Fruit fly (Drosophila melanogaster): ENCODE data around the gene path.

Gene path

DNA sequence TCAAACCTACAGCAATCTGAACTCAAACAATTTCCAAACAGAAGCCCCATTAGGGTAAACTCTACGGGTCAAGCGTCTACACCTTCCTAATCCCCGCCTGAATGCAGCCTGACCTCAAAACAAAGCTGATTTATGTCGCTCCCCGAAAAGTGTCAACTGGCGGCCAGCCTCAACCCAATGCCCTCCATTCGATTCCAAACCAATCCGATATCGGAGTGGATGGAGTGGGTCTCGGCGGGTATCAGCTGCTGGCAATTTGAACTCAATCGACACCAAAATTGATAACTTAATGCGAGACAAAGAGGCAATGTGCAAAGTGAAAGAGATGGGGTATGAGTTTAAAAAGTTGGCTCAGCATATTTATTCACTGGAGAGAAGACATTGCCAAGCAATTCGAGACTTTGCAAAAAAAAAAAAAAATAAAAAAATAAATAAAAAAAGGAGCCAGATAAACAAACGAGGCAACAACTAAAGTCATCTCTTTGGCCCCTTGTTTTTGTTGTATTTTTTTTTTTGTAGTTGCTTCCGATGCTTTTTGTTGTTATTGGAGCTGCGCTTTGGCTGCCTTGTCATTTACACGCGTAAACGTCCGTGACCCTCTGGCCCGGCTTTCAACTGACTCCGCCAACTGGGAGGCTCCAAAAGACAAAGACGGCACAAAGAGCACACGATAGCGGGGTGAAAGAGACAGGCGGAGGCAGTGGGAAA lies 45.9 kb upstream of the path start:
- TF ChIP-seq sage (GFP tag; optimal IDR thresholded peaks at IDR 0.05) (no peak), ey (GFP tag; optimal IDR thresholded peaks at IDR 0.05) (no peak), pan (optimal IDR thresholded peaks at IDR 0.05) (no peak), CG32264 (GFP tag; optimal IDR thresholded peaks at IDR 0.05) (no peak), fru (GFP tag; optimal IDR thresholded peaks at IDR 0.05) (no peak), Jra (GFP tag; optimal IDR thresholded peaks at IDR 0.05) (no peak), HLH106 (tag; optimal IDR thresholded peaks at IDR 0.05) (no peak), GATAd (GFP tag; optimal IDR thresholded peaks at IDR 0.05) (no peak), jim (GFP tag; optimal IDR thresholded peaks at IDR 0.05) (no peak), Myc (optimal IDR thresholded peaks at IDR 0.05) (no peak), CrebA (GFP tag; optimal IDR thresholded peaks at IDR 0.05; ENCODE audit: borderline replicate concordance) (no peak)

DNA sequence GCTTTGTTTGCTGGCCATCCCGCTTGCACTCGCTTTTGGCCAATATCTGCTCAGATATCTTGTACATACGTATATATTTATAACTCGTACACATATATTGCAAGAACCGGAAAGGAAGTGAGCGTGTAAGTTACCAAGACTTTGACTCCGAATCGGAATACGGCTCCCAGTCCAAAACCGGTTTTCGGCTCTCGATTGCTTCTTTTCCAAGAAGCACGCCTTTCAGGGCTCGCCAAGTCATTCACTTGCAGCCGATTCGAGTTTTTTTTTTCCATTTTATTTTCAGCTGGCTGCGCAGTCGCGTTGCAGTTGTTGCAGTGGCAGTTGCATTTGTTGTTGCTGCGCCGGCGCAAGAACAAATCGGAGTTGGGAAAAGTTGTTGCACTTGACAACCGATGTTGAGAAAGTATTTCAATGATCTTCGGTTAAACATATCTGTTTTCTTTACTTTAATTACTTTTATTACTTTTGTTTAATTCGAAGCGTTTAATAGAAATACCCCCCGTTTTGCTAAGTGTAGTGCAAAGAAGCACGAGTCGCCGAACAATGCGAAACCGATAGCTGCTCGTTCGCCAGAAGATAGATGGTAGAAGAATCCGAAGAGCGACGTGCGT lies 44.7 kb upstream of the path start:
- peak; percentile 81 for TF ChIP-seq Sp1 (GFP tag; optimal IDR thresholded peaks at IDR 0.05)
- TF ChIP-seq Hr78 (GFP tag; optimal IDR thresholded peaks at IDR 0.05) = no peak
- TF ChIP-seq dsf (GFP tag; optimal IDR thresholded peaks at IDR 0.05; ENCODE audit: borderline replicate concordance) = no peak
- no peak for TF ChIP-seq Abd-B (GFP tag; optimal IDR thresholded peaks at IDR 0.05)
- peak; percentile 64 for TF ChIP-seq CrebA (GFP tag; optimal IDR thresholded peaks at IDR 0.05; ENCODE audit: borderline replicate concordance)
- peak; percentile 79 for TF ChIP-seq Rel (GFP tag; optimal IDR thresholded peaks at IDR 0.05)
- TF ChIP-seq Rel (tag; optimal IDR thresholded peaks at IDR 0.05) = no peak
- no peak for TF ChIP-seq CG9705 (GFP tag; optimal IDR thresholded peaks at IDR 0.05)
- TF ChIP-seq HLH106 (tag; optimal IDR thresholded peaks at IDR 0.05) = peak; percentile 68
- TF ChIP-seq woc (GFP tag; optimal IDR thresholded peaks at IDR 0.05) = peak; percentile 76
- TF ChIP-seq Myc (optimal IDR thresholded peaks at IDR 0.05) = no peak
- no peak for TF ChIP-seq jim (GFP tag; optimal IDR thresholded peaks at IDR 0.05)
- no peak for TF ChIP-seq Mio (GFP tag; optimal IDR thresholded peaks at IDR 0.05)
- TF ChIP-seq dmrt93B (GFP tag; optimal IDR thresholded peaks at IDR 0.05) = no peak
- TF ChIP-seq Dif (GFP tag; optimal IDR thresholded peaks at IDR 0.05; ENCODE audit: partially characterized antibody) = no peak
- TF ChIP-seq rgr (GFP tag; optimal IDR thresholded peaks at IDR 0.05) = peak; percentile 33
- peak; percentile 25 for TF ChIP-seq psq (GFP tag; optimal IDR thresholded peaks at IDR 0.05)
- TF ChIP-seq Hr83 (GFP tag; optimal IDR thresholded peaks at IDR 0.05; ENCODE audit: poor library complexity, severe bottlenecking) = no peak
- TF ChIP-seq foxo (GFP tag; optimal IDR thresholded peaks at IDR 0.05) = peak; percentile 6 to 78
- no peak for TF ChIP-seq lola (GFP tag; optimal IDR thresholded peaks at IDR 0.05)
- no peak for TF ChIP-seq tai (GFP tag; optimal IDR thresholded peaks at IDR 0.05)
- peak; percentile 60 for TF ChIP-seq br (GFP tag; optimal IDR thresholded peaks at IDR 0.05)
- TF ChIP-seq CG32264 (GFP tag; optimal IDR thresholded peaks at IDR 0.05) = peak; percentile 37
- TF ChIP-seq Dfd (GFP tag; optimal IDR thresholded peaks at IDR 0.05) = no peak
- peak; percentile 28 for TF ChIP-seq brk (GFP tag; optimal IDR thresholded peaks at IDR 0.05)
- no peak for TF ChIP-seq GATAd (GFP tag; optimal IDR thresholded peaks at IDR 0.05)
- peak; percentile 86 for TF ChIP-seq h (GFP tag; optimal IDR thresholded peaks at IDR 0.05)
- TF ChIP-seq sv (GFP tag; optimal IDR thresholded peaks at IDR 0.05) = no peak
- no peak for TF ChIP-seq pan (optimal IDR thresholded peaks at IDR 0.05)
- no peak for TF ChIP-seq N (GFP tag; optimal IDR thresholded peaks at IDR 0.05)
- TF ChIP-seq usp (GFP tag; optimal IDR thresholded peaks at IDR 0.05) = no peak
- TF ChIP-seq Jra (GFP tag; optimal IDR thresholded peaks at IDR 0.05) = no peak
- TF ChIP-seq dl (GFP tag; optimal IDR thresholded peaks at IDR 0.05; ENCODE audit: insufficient read depth in 1 of 2, partially characterized antibody in 2 of 2) = no peak
- TF ChIP-seq Vsx2 (GFP tag; optimal IDR thresholded peaks at IDR 0.05; ENCODE audit: partially characterized antibody) = no peak
- peak; percentile 60 for TF ChIP-seq ey (GFP tag; optimal IDR thresholded peaks at IDR 0.05)
- TF ChIP-seq sage (GFP tag; optimal IDR thresholded peaks at IDR 0.05) = peak; percentile 16
- peak; percentile 75 for TF ChIP-seq fru (GFP tag; optimal IDR thresholded peaks at IDR 0.05)
- TF ChIP-seq OdsH (GFP tag; optimal IDR thresholded peaks at IDR 0.05) = peak; percentile 52
- TF ChIP-seq Hnf4 (GFP tag; optimal IDR thresholded peaks at IDR 0.05) = no peak

Data from whole organism, wandering third instar larva.